Worm (Caenorhabditis elegans) whole organism, L4/young adult: ENCODE data around the gene Y66H1A.5.

ENCODE experiments used
- dao-5 ChIP-seq: sonication (generic microtip); optimal IDR thresholded peaks from 2 replicates; lab custom pipeline; 2016; ENCODE audit warnings: missing genotype, missing genetic modification characterization, moderate library complexity, missing compliant biosample characterization
- him-1 ChIP-seq: sonication (generic microtip); optimal IDR thresholded peaks from 2 replicates; lab custom pipeline; 2016; ENCODE audit warnings: missing genotype, missing genetic modification reagents, missing genetic modification characterization, missing compliant biosample characterization

DNA sequence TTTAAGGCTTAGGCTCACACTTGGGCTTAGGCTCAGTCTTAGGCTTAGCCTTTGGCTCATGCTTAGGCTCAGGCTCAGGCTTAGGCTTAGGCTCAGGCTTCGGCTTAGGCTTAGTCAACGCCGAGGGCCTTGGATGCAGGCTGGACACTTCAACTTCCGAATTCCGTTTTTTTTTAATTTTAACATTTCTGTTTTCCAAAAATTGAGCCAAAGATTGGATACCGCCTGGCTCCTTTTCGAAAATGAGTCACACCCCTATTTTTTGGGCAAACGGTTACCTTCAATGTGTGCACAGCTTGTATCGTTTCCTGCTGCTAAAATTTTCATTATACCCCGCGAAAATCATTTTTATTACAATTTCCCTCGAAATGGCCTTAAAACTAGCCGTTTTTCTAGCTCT is 26.6 kb upstream of the Y66H1A.5 start, which contains the start of gene M04G7.1:
- no peak for TF ChIP-seq him-1 (tag; lab: Kevin White, UChicago)
- TF ChIP-seq dao-5 (tag; lab: Kevin White, UChicago), result no peak
